Worm (Caenorhabditis elegans) whole organism, L3 larva: Measurements from ENCODE around the gene ras-1.

ENCODE experiments used
- R02D3.7 ChIP-seq: fragments of 150-350 bp; optimal IDR thresholded peaks from 2 replicates; lab custom pipeline; 2014; ENCODE audit warnings: missing biosample characterization, missing genetic modification characterization
- ZK546.5 ChIP-seq: sonication (generic microtip); optimal IDR thresholded peaks from 2 replicates; lab custom pipeline; 2017; ENCODE audit warnings: missing biosample characterization, missing genetic modification characterization
- aly-2 ChIP-seq: fragments of 150-350 bp; optimal IDR thresholded peaks from 2 replicates; lab custom pipeline; 2014; ENCODE audit warnings: missing biosample characterization, missing genetic modification characterization
- ama-1 ChIP-seq: fragments of 150-350 bp; optimal IDR thresholded peaks from 2 replicates; lab custom pipeline; 2018
- ceh-16 ChIP-seq: sonication (generic microtip); optimal IDR thresholded peaks from 2 replicates; lab custom pipeline; 2017; ENCODE audit warnings: missing biosample characterization, missing genetic modification characterization
- ceh-28 ChIP-seq: fragments of 150-350 bp; optimal IDR thresholded peaks from 2 replicates; lab custom pipeline; 2014; ENCODE audit warnings: missing biosample characterization, missing genetic modification reagents, missing genetic modification characterization
- ceh-82 ChIP-seq: fragments of 150-350 bp; optimal IDR thresholded peaks from 2 replicates; lab custom pipeline; 2014; ENCODE audit warnings: missing biosample characterization, missing genetic modification characterization
- ceh-9 ChIP-seq: sonication (generic microtip); optimal IDR thresholded peaks from 2 replicates; lab custom pipeline; 2018; ENCODE audit warnings: missing biosample characterization, missing genetic modification characterization
- daf-12 ChIP-seq: fragments of 150-350 bp; optimal IDR thresholded peaks from 2 replicates; lab custom pipeline; 2014; ENCODE audit warnings: missing biosample characterization, missing genetic modification reagents, missing genetic modification characterization
- egl-27 ChIP-seq: sonication (generic microtip); optimal IDR thresholded peaks from 4 replicates; lab custom pipeline; 2017; ENCODE audit warnings: missing biosample characterization, missing genetic modification reagents, missing genetic modification characterization
- egl-5 ChIP-seq: fragments of 150-350 bp; optimal IDR thresholded peaks from 2 replicates; lab custom pipeline; 2017; ENCODE audit warnings: missing biosample characterization, missing genetic modification reagents, missing genetic modification characterization, inconsistent platforms
- elt-1 ChIP-seq: fragments of 150-350 bp; optimal IDR thresholded peaks from 2 replicates; lab custom pipeline; 2014; ENCODE audit warnings: missing biosample characterization, missing genetic modification characterization
- elt-2 ChIP-seq: sonication (generic microtip); optimal IDR thresholded peaks from 2 replicates; lab custom pipeline; 2016; ENCODE audit warnings: missing genetic modification reagents, mild to moderate bottlenecking, missing genetic modification characterization, missing compliant biosample characterization
- elt-3 ChIP-seq, 3 experiments: fragments of 150-350 bp in 1 of 3; sonication (generic microtip) in 2 of 3; optimal IDR thresholded peaks; 2 replicates in 2 of 3; 4 replicates in 1 of 3; lab custom pipeline; 2014 to 2017; ENCODE audit warnings: missing biosample characterization in 3 of 3, missing genetic modification characterization in 3 of 3
- eor-1 ChIP-seq, 2 experiments: fragments of 150-350 bp; optimal IDR thresholded peaks; 2 replicates each; lab custom pipeline; 2014 to 2018; ENCODE audit warnings: missing biosample characterization in 2 of 2, missing genetic modification characterization in 2 of 2
- fkh-10 ChIP-seq: sonication (generic microtip); optimal IDR thresholded peaks from 2 replicates; lab custom pipeline; 2017; ENCODE audit warnings: missing biosample characterization, missing genetic modification reagents, missing genetic modification characterization
- fkh-2 ChIP-seq: fragments of 150-350 bp; optimal IDR thresholded peaks from 2 replicates; lab custom pipeline; 2014; ENCODE audit warnings: missing biosample characterization, missing genetic modification reagents, missing genetic modification characterization
- fos-1 ChIP-seq: fragments of 150-350 bp; optimal IDR thresholded peaks from 2 replicates; lab custom pipeline; 2014; ENCODE audit warnings: missing biosample characterization, missing genetic modification characterization
- hmg-11 ChIP-seq: sonication (generic microtip); optimal IDR thresholded peaks from 2 replicates; lab custom pipeline; 2016; ENCODE audit warnings: missing genetic modification characterization, missing compliant biosample characterization
- jun-1 ChIP-seq: fragments of 150-350 bp; optimal IDR thresholded peaks from 2 replicates; lab custom pipeline; 2014; ENCODE audit warnings: missing biosample characterization, missing genetic modification reagents, missing genetic modification characterization
- lin-15B ChIP-seq: fragments of 150-350 bp; optimal IDR thresholded peaks from 2 replicates; lab custom pipeline; 2014; ENCODE audit warnings: missing biosample characterization, missing genetic modification characterization
- lin-39 ChIP-seq: fragments of 150-350 bp; optimal IDR thresholded peaks from 2 replicates; lab custom pipeline; 2018; ENCODE audit warnings: missing biosample characterization, missing genetic modification reagents, missing genetic modification characterization
- lsy-12 ChIP-seq: sonication (generic microtip); optimal IDR thresholded peaks from 2 replicates; lab custom pipeline; 2016; ENCODE audit warnings: mild to moderate bottlenecking, missing genetic modification characterization, missing compliant biosample characterization
- mdl-1 ChIP-seq: fragments of 150-350 bp; optimal IDR thresholded peaks from 2 replicates; lab custom pipeline; 2014; ENCODE audit warnings: missing biosample characterization, missing genetic modification characterization
- mml-1 ChIP-seq: fragments of 150-350 bp; sonication (generic microtip); optimal IDR thresholded peaks from 3 replicates; lab custom pipeline; 2014; ENCODE audit warnings: missing biosample characterization, missing genetic modification characterization
- nfya-1 ChIP-seq: sonication (generic microtip); optimal IDR thresholded peaks from 2 replicates; lab custom pipeline; 2017; ENCODE audit warnings: missing genetic modification characterization, mild to moderate bottlenecking, missing compliant biosample characterization, antibody characterized with exemption, moderate library complexity; ENCODE audit not compliant: insufficient read depth
- nhr-11 ChIP-seq: fragments of 150-350 bp; optimal IDR thresholded peaks from 2 replicates; lab custom pipeline; 2014; ENCODE audit warnings: missing biosample characterization, missing genetic modification characterization
- nhr-12 ChIP-seq: fragments of 150-350 bp; optimal IDR thresholded peaks from 2 replicates; lab custom pipeline; 2014; ENCODE audit warnings: missing biosample characterization, missing genetic modification characterization
- nhr-23 ChIP-seq: fragments of 150-350 bp; optimal IDR thresholded peaks from 2 replicates; lab custom pipeline; 2014; ENCODE audit warnings: missing biosample characterization, missing genetic modification reagents, missing genetic modification characterization
- nhr-237 ChIP-seq: fragments of 150-350 bp; optimal IDR thresholded peaks from 2 replicates; lab custom pipeline; 2014; ENCODE audit warnings: missing biosample characterization, missing genetic modification characterization
- nhr-25 ChIP-seq: sonication (generic microtip); optimal IDR thresholded peaks from 2 replicates; lab custom pipeline; 2017; ENCODE audit warnings: missing biosample characterization, missing genetic modification characterization
- nhr-28 ChIP-seq: fragments of 150-350 bp; optimal IDR thresholded peaks from 2 replicates; lab custom pipeline; 2014; ENCODE audit warnings: missing biosample characterization, missing genetic modification characterization
- nhr-43 ChIP-seq: sonication (generic microtip); optimal IDR thresholded peaks from 2 replicates; lab custom pipeline; 2016; ENCODE audit warnings: mild to moderate bottlenecking, missing genetic modification characterization, missing compliant biosample characterization; ENCODE audit not compliant: poor library complexity, severe bottlenecking
- nhr-67 ChIP-seq: fragments of 150-350 bp; optimal IDR thresholded peaks from 2 replicates; lab custom pipeline; 2014; ENCODE audit warnings: missing biosample characterization, missing genetic modification characterization
- nhr-76 ChIP-seq: fragments of 150-350 bp; sonication (generic microtip); optimal IDR thresholded peaks from 5 replicates; lab custom pipeline; 2014; ENCODE audit warnings: missing biosample characterization, missing genetic modification characterization
- nhr-77 ChIP-seq: fragments of 150-350 bp; optimal IDR thresholded peaks from 2 replicates; lab custom pipeline; 2014; ENCODE audit warnings: missing biosample characterization, missing genetic modification characterization
- pha-4 ChIP-seq: fragments of 150-350 bp; optimal IDR thresholded peaks from 2 replicates; lab custom pipeline; 2014; ENCODE audit warnings: missing biosample characterization, missing genetic modification reagents, missing genetic modification characterization
- pqm-1 ChIP-seq: fragments of 150-350 bp; optimal IDR thresholded peaks from 2 replicates; lab custom pipeline; 2017; ENCODE audit warnings: missing biosample characterization, missing genetic modification characterization, inconsistent platforms
- sea-2 ChIP-seq: fragments of 150-350 bp; sonication (generic microtip); optimal IDR thresholded peaks from 4 replicates; lab custom pipeline; 2014; ENCODE audit warnings: missing biosample characterization, missing genetic modification reagents, missing genetic modification characterization
- skn-1 ChIP-seq: fragments of 150-350 bp; optimal IDR thresholded peaks from 2 replicates; lab custom pipeline; 2014; ENCODE audit warnings: missing biosample characterization, missing genetic modification characterization
- snpc-4 ChIP-seq: fragments of 150-350 bp; optimal IDR thresholded peaks from 2 replicates; lab custom pipeline; 2014; ENCODE audit warnings: missing biosample characterization, missing genetic modification characterization
- tbx-2 ChIP-seq: sonication (generic microtip); optimal IDR thresholded peaks from 2 replicates; lab custom pipeline; 2016; ENCODE audit warnings: mild to moderate bottlenecking, missing genetic modification characterization, missing compliant biosample characterization
- unc-39 ChIP-seq: sonication (generic microtip); optimal IDR thresholded peaks from 4 replicates; lab custom pipeline; 2017; ENCODE audit warnings: missing biosample characterization, missing genetic modification characterization
- unc-62 ChIP-seq: fragments of 150-350 bp; sonication (generic microtip); optimal IDR thresholded peaks from 4 replicates; lab custom pipeline; 2014; ENCODE audit warnings: missing biosample characterization, missing genetic modification reagents, missing genetic modification characterization
- zag-1 ChIP-seq: fragments of 150-350 bp; optimal IDR thresholded peaks from 2 replicates; lab custom pipeline; 2014; ENCODE audit warnings: missing biosample characterization, missing genetic modification characterization
- ztf-11 ChIP-seq: fragments of 150-350 bp; optimal IDR thresholded peaks from 2 replicates; lab custom pipeline; 2014; ENCODE audit warnings: missing biosample characterization, missing genetic modification characterization
- ztf-4 ChIP-seq: fragments of 150-350 bp; optimal IDR thresholded peaks from 2 replicates; lab custom pipeline; 2014; ENCODE audit warnings: missing biosample characterization, missing genetic modification characterization

Gene ras-1

DNA sequence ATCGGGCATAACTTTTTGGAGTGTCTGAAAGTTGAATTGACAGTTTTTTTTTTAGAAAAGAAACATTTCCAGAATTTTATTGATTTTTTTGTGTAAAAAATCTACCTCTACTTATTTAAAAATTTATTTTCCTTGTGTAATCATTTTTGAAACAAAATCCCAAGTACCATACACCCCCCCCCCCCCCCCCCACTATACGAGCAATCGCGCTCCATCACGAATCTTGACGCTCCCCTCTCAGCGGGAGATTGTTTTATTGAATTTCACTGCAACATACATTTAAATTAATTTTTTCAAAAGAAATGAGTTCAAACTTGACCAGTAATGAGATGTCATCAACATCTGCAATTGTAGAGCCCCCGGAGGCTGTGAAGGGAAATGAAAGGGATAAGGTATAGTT, 12.4 kb downstream of the ras-1 start, which contains the start of gene sop-2:
sop-2 (plus strand) TSS at position 301 of the 400 bp plus-strand sequence.
- TF ChIP-seq eor-1 (tag; optimal IDR thresholded peaks at IDR 0.05; lab: Kevin White, UChicago) (no peak), sea-2 (GFP tag; lab: Kevin White, UChicago) (no peak), ceh-82 (tag; lab: Kevin White, UChicago) (no peak), zag-1 (tag; lab: Kevin White, UChicago) (no peak), nhr-43 (no peak), ceh-9 (tag; lab: Kevin White, UChicago) (no peak), lin-15B (no peak), elt-3 (tag; optimal IDR thresholded peaks at IDR 0.05; lab: Kevin White, UChicago) (no peak), elt-1 (no peak), egl-5 (tag; lab: Kevin White, UChicago) (no peak), lin-39 (tag; lab: Kevin White, UChicago) (no peak), unc-62 (GFP tag; lab: Kevin White, UChicago) (no peak)
- TF ChIP-seq, all 47 proteins: peak for 0

DNA sequence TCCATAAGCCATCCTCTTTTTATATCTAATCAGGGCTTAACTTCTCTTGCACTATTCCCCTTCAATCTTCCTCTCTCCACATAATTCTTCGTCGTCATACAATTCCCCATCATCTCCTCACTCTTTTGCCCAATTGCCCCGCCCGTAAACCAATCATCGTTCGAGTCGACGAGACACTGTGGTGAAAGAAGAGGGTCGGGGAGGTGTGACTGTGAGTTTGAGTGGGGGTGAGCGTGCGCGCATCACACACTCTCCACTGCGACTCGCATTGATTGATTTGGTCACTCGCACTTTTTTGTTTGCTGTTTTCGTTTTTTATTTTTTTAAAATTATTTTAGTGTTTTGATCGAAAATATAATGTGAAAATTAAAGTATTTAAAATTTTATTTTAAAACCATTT, 12.9 kb downstream of the ras-1 start:
- no peak for TF ChIP-seq nhr-76 (tag; lab: Kevin White, UChicago)
- TF ChIP-seq fkh-10 (GFP tag; lab: Kevin White, UChicago) = peak; percentile 0
- peak; percentile 68 for TF ChIP-seq lin-39 (tag; lab: Kevin White, UChicago)
- peak; percentile 63 for TF ChIP-seq nhr-25
- no peak for TF ChIP-seq unc-39 (tag; lab: Kevin White, UChicago)
- TF ChIP-seq ceh-16 (tag; lab: Kevin White, UChicago) = no peak
- no peak for TF ChIP-seq mml-1 (tag; lab: Kevin White, UChicago)
- no peak for TF ChIP-seq nhr-11 (tag; lab: Kevin White, UChicago)
- TF ChIP-seq hmg-11 (tag; lab: Kevin White, UChicago) = peak; percentile 92
- peak; percentile 67 for TF ChIP-seq skn-1 (tag; lab: Kevin White, UChicago)
- no peak for TF ChIP-seq ztf-11
- TF ChIP-seq ceh-28 = peak; percentile 91
- no peak for TF ChIP-seq daf-12
- TF ChIP-seq mdl-1 (tag; lab: Kevin White, UChicago) = peak; percentile 27
- TF ChIP-seq aly-2 (tag; lab: Kevin White, UChicago) = no peak
- no peak for TF ChIP-seq egl-27 (tag; lab: Kevin White, UChicago)
- TF ChIP-seq zag-1 (tag; lab: Kevin White, UChicago) = no peak
- no peak for TF ChIP-seq nhr-237 (tag; lab: Kevin White, UChicago)
- no peak for TF ChIP-seq fos-1 (tag; lab: Kevin White, UChicago)
- no peak for TF ChIP-seq tbx-2 (tag; lab: Kevin White, UChicago)
- peak; percentile 80 for TF ChIP-seq egl-5 (tag; lab: Kevin White, UChicago)
- no peak for TF ChIP-seq ceh-82 (tag; lab: Kevin White, UChicago)
- TF ChIP-seq pha-4 = peak; percentile 83
- no peak for TF ChIP-seq nhr-28 (tag; lab: Kevin White, UChicago)
- TF ChIP-seq eor-1 (tag; optimal IDR thresholded peaks at IDR 0.05; lab: Kevin White, UChicago) = no peak
- TF ChIP-seq sea-2 (GFP tag; lab: Kevin White, UChicago) = no peak
- no peak for TF ChIP-seq elt-1
- peak; percentile 62 for TF ChIP-seq nhr-23 (tag; lab: Kevin White, UChicago)
- TF ChIP-seq nhr-67 (tag; lab: Kevin White, UChicago) = no peak
- no peak for TF ChIP-seq ama-1
- TF ChIP-seq ceh-9 (tag; lab: Kevin White, UChicago) = no peak
- TF ChIP-seq lsy-12 (tag; lab: Kevin White, UChicago) = no peak
- no peak for TF ChIP-seq jun-1
- TF ChIP-seq R02D3.7 = peak; percentile 34
- TF ChIP-seq lin-15B = peak; percentile 58
- no peak for TF ChIP-seq unc-62 (GFP tag; lab: Kevin White, UChicago)
- peak; percentile 29 for TF ChIP-seq pqm-1
- TF ChIP-seq snpc-4 (tag; lab: Kevin White, UChicago) = peak; percentile 51
- TF ChIP-seq nhr-12 (tag; lab: Kevin White, UChicago) = no peak
- TF ChIP-seq fkh-2 (tag; lab: Kevin White, UChicago) = no peak
- no peak for TF ChIP-seq elt-3 (tag; optimal IDR thresholded peaks at IDR 0.05; lab: Kevin White, UChicago)
- TF ChIP-seq ztf-4 (tag; lab: Kevin White, UChicago) = no peak
- TF ChIP-seq nhr-43 = no peak
- peak; percentile 43 for TF ChIP-seq elt-2 (tag; lab: Kevin White, UChicago)
- no peak for TF ChIP-seq nhr-77 (tag; lab: Kevin White, UChicago)
- TF ChIP-seq ZK546.5 (tag; lab: Kevin White, UChicago) = no peak
- TF ChIP-seq nfya-1 (tag; lab: Kevin White, UChicago) = peak; percentile 100
- TF ChIP-seq, all 47 proteins: peak for 16
